Worm (Caenorhabditis elegans) whole organism, L3 larva: ENCODE measurements around the gene C48B4.7.

Source experiments
- R02D3.7 ChIP-seq: fragments of 150-350 bp; optimal IDR thresholded peaks from 2 replicates; lab custom pipeline; 2014; ENCODE audit warnings: missing biosample characterization, missing genetic modification characterization
- ZK546.5 ChIP-seq: sonication (generic microtip); optimal IDR thresholded peaks from 2 replicates; lab custom pipeline; 2017; ENCODE audit warnings: missing biosample characterization, missing genetic modification characterization
- aly-2 ChIP-seq: fragments of 150-350 bp; optimal IDR thresholded peaks from 2 replicates; lab custom pipeline; 2014; ENCODE audit warnings: missing biosample characterization, missing genetic modification characterization
- ama-1 ChIP-seq: fragments of 150-350 bp; optimal IDR thresholded peaks from 2 replicates; lab custom pipeline; 2018
- ceh-16 ChIP-seq: sonication (generic microtip); optimal IDR thresholded peaks from 2 replicates; lab custom pipeline; 2017; ENCODE audit warnings: missing biosample characterization, missing genetic modification characterization
- ceh-28 ChIP-seq: fragments of 150-350 bp; optimal IDR thresholded peaks from 2 replicates; lab custom pipeline; 2014; ENCODE audit warnings: missing biosample characterization, missing genetic modification reagents, missing genetic modification characterization
- ceh-82 ChIP-seq: fragments of 150-350 bp; optimal IDR thresholded peaks from 2 replicates; lab custom pipeline; 2014; ENCODE audit warnings: missing biosample characterization, missing genetic modification characterization
- ceh-9 ChIP-seq: sonication (generic microtip); optimal IDR thresholded peaks from 2 replicates; lab custom pipeline; 2018; ENCODE audit warnings: missing biosample characterization, missing genetic modification characterization
- daf-12 ChIP-seq: fragments of 150-350 bp; optimal IDR thresholded peaks from 2 replicates; lab custom pipeline; 2014; ENCODE audit warnings: missing biosample characterization, missing genetic modification reagents, missing genetic modification characterization
- egl-27 ChIP-seq: sonication (generic microtip); optimal IDR thresholded peaks from 4 replicates; lab custom pipeline; 2017; ENCODE audit warnings: missing biosample characterization, missing genetic modification reagents, missing genetic modification characterization
- egl-5 ChIP-seq: fragments of 150-350 bp; optimal IDR thresholded peaks from 2 replicates; lab custom pipeline; 2017; ENCODE audit warnings: missing biosample characterization, missing genetic modification reagents, missing genetic modification characterization, inconsistent platforms
- elt-1 ChIP-seq: fragments of 150-350 bp; optimal IDR thresholded peaks from 2 replicates; lab custom pipeline; 2014; ENCODE audit warnings: missing biosample characterization, missing genetic modification characterization
- elt-2 ChIP-seq: sonication (generic microtip); optimal IDR thresholded peaks from 2 replicates; lab custom pipeline; 2016; ENCODE audit warnings: missing genetic modification reagents, mild to moderate bottlenecking, missing genetic modification characterization, missing compliant biosample characterization
- elt-3 ChIP-seq, 3 experiments: fragments of 150-350 bp in 1 of 3; sonication (generic microtip) in 2 of 3; optimal IDR thresholded peaks; 2 replicates in 2 of 3; 4 replicates in 1 of 3; lab custom pipeline; 2014 to 2017; ENCODE audit warnings: missing biosample characterization in 3 of 3, missing genetic modification characterization in 3 of 3
- fkh-10 ChIP-seq: sonication (generic microtip); optimal IDR thresholded peaks from 2 replicates; lab custom pipeline; 2017; ENCODE audit warnings: missing biosample characterization, missing genetic modification reagents, missing genetic modification characterization
- fkh-2 ChIP-seq: fragments of 150-350 bp; optimal IDR thresholded peaks from 2 replicates; lab custom pipeline; 2014; ENCODE audit warnings: missing biosample characterization, missing genetic modification reagents, missing genetic modification characterization
- fos-1 ChIP-seq: fragments of 150-350 bp; optimal IDR thresholded peaks from 2 replicates; lab custom pipeline; 2014; ENCODE audit warnings: missing biosample characterization, missing genetic modification characterization
- hmg-11 ChIP-seq: sonication (generic microtip); optimal IDR thresholded peaks from 2 replicates; lab custom pipeline; 2016; ENCODE audit warnings: missing genetic modification characterization, missing compliant biosample characterization
- jun-1 ChIP-seq: fragments of 150-350 bp; optimal IDR thresholded peaks from 2 replicates; lab custom pipeline; 2014; ENCODE audit warnings: missing biosample characterization, missing genetic modification reagents, missing genetic modification characterization
- lin-15B ChIP-seq: fragments of 150-350 bp; optimal IDR thresholded peaks from 2 replicates; lab custom pipeline; 2014; ENCODE audit warnings: missing biosample characterization, missing genetic modification characterization
- lin-39 ChIP-seq: fragments of 150-350 bp; optimal IDR thresholded peaks from 2 replicates; lab custom pipeline; 2018; ENCODE audit warnings: missing biosample characterization, missing genetic modification reagents, missing genetic modification characterization
- lsy-12 ChIP-seq: sonication (generic microtip); optimal IDR thresholded peaks from 2 replicates; lab custom pipeline; 2016; ENCODE audit warnings: mild to moderate bottlenecking, missing genetic modification characterization, missing compliant biosample characterization
- mdl-1 ChIP-seq: fragments of 150-350 bp; optimal IDR thresholded peaks from 2 replicates; lab custom pipeline; 2014; ENCODE audit warnings: missing biosample characterization, missing genetic modification characterization
- mml-1 ChIP-seq: fragments of 150-350 bp; sonication (generic microtip); optimal IDR thresholded peaks from 3 replicates; lab custom pipeline; 2014; ENCODE audit warnings: missing biosample characterization, missing genetic modification characterization
- nfya-1 ChIP-seq: sonication (generic microtip); optimal IDR thresholded peaks from 2 replicates; lab custom pipeline; 2017; ENCODE audit warnings: missing genetic modification characterization, mild to moderate bottlenecking, missing compliant biosample characterization, antibody characterized with exemption, moderate library complexity; ENCODE audit not compliant: insufficient read depth
- nhr-11 ChIP-seq: fragments of 150-350 bp; optimal IDR thresholded peaks from 2 replicates; lab custom pipeline; 2014; ENCODE audit warnings: missing biosample characterization, missing genetic modification characterization
- nhr-12 ChIP-seq: fragments of 150-350 bp; optimal IDR thresholded peaks from 2 replicates; lab custom pipeline; 2014; ENCODE audit warnings: missing biosample characterization, missing genetic modification characterization
- nhr-23 ChIP-seq: fragments of 150-350 bp; optimal IDR thresholded peaks from 2 replicates; lab custom pipeline; 2014; ENCODE audit warnings: missing biosample characterization, missing genetic modification reagents, missing genetic modification characterization
- nhr-25 ChIP-seq: sonication (generic microtip); optimal IDR thresholded peaks from 2 replicates; lab custom pipeline; 2017; ENCODE audit warnings: missing biosample characterization, missing genetic modification characterization
- nhr-28 ChIP-seq: fragments of 150-350 bp; optimal IDR thresholded peaks from 2 replicates; lab custom pipeline; 2014; ENCODE audit warnings: missing biosample characterization, missing genetic modification characterization
- nhr-43 ChIP-seq: sonication (generic microtip); optimal IDR thresholded peaks from 2 replicates; lab custom pipeline; 2016; ENCODE audit warnings: mild to moderate bottlenecking, missing genetic modification characterization, missing compliant biosample characterization; ENCODE audit not compliant: poor library complexity, severe bottlenecking
- nhr-67 ChIP-seq: fragments of 150-350 bp; optimal IDR thresholded peaks from 2 replicates; lab custom pipeline; 2014; ENCODE audit warnings: missing biosample characterization, missing genetic modification characterization
- nhr-76 ChIP-seq: fragments of 150-350 bp; sonication (generic microtip); optimal IDR thresholded peaks from 5 replicates; lab custom pipeline; 2014; ENCODE audit warnings: missing biosample characterization, missing genetic modification characterization
- nhr-77 ChIP-seq: fragments of 150-350 bp; optimal IDR thresholded peaks from 2 replicates; lab custom pipeline; 2014; ENCODE audit warnings: missing biosample characterization, missing genetic modification characterization
- pha-4 ChIP-seq: fragments of 150-350 bp; optimal IDR thresholded peaks from 2 replicates; lab custom pipeline; 2014; ENCODE audit warnings: missing biosample characterization, missing genetic modification reagents, missing genetic modification characterization
- pqm-1 ChIP-seq: fragments of 150-350 bp; optimal IDR thresholded peaks from 2 replicates; lab custom pipeline; 2017; ENCODE audit warnings: missing biosample characterization, missing genetic modification characterization, inconsistent platforms
- sea-2 ChIP-seq: fragments of 150-350 bp; sonication (generic microtip); optimal IDR thresholded peaks from 4 replicates; lab custom pipeline; 2014; ENCODE audit warnings: missing biosample characterization, missing genetic modification reagents, missing genetic modification characterization
- snpc-4 ChIP-seq: fragments of 150-350 bp; optimal IDR thresholded peaks from 2 replicates; lab custom pipeline; 2014; ENCODE audit warnings: missing biosample characterization, missing genetic modification characterization
- tbx-2 ChIP-seq: sonication (generic microtip); optimal IDR thresholded peaks from 2 replicates; lab custom pipeline; 2016; ENCODE audit warnings: mild to moderate bottlenecking, missing genetic modification characterization, missing compliant biosample characterization
- unc-39 ChIP-seq: sonication (generic microtip); optimal IDR thresholded peaks from 4 replicates; lab custom pipeline; 2017; ENCODE audit warnings: missing biosample characterization, missing genetic modification characterization
- unc-62 ChIP-seq: fragments of 150-350 bp; sonication (generic microtip); optimal IDR thresholded peaks from 4 replicates; lab custom pipeline; 2014; ENCODE audit warnings: missing biosample characterization, missing genetic modification reagents, missing genetic modification characterization
- zag-1 ChIP-seq: fragments of 150-350 bp; optimal IDR thresholded peaks from 2 replicates; lab custom pipeline; 2014; ENCODE audit warnings: missing biosample characterization, missing genetic modification characterization
- ztf-11 ChIP-seq: fragments of 150-350 bp; optimal IDR thresholded peaks from 2 replicates; lab custom pipeline; 2014; ENCODE audit warnings: missing biosample characterization, missing genetic modification characterization
- ztf-4 ChIP-seq: fragments of 150-350 bp; optimal IDR thresholded peaks from 2 replicates; lab custom pipeline; 2014; ENCODE audit warnings: missing biosample characterization, missing genetic modification characterization

Gene C48B4.7

DNA sequence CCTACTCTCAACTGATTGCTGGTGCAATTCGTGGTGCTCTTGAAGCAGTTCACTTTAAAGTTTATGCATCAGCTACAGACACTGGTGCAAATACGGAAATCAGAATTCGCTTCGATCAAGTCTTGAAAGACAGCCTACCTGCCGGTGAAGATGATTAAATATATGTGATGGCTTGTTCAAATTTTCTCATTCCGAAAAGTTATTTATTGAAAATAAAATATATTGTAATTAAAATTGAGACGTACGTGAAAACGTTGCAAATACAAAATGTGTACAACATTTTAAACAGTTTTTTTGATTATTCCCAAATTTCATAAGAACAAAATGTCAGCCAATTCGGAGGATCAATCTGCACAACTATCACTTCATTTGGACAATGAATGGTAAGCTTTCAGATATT is 32.4 kb downstream of the C48B4.7 start, which contains the start of gene ZK1098.6:
Gene ZK1098.6 (plus strand): TSS at position 301 of the 400 bp plus-strand sequence.
- TF ChIP-seq nhr-76 (no peak), ama-1 (lab: Kevin White, UChicago) (no peak), unc-62 (no peak), elt-2 (tag; lab: Kevin White, UChicago) (no peak), elt-1 (tag; lab: Kevin White, UChicago) (no peak), ZK546.5 (tag; lab: Kevin White, UChicago) (no peak), pqm-1 (tag; lab: Kevin White, UChicago) (no peak), egl-27 (tag; lab: Kevin White, UChicago) (no peak)
- TF ChIP-seq, all 47 proteins: peak for 0

DNA sequence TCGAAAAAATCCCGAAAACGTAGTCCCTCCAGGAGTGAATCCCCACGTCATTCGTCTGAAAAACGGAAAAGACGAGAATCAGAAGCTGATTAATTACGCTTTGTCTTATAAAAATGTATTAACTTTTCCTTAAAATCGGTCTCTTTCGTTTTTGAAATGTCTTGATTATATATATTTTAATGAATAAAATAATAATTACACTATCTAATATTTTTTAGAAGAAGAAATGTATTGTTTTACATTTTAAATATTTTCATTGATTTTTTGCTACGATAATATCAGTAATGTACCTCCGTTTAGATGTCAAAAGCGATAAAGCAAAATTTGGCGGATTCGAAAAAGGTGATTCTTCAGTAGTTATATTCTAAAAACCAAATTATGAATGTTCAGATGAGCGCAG is 34.0 kb downstream of the C48B4.7 start, which contains the start of gene trpp-3:
Gene trpp-3 (plus strand): TSS at position 301 of the 400 bp plus-strand sequence.
- TF ChIP-seq nhr-11 (tag; lab: Kevin White, UChicago) (no peak), mdl-1 (tag; lab: Kevin White, UChicago) (no peak), ceh-9 (no peak), lin-15B (tag; lab: Kevin White, UChicago) (no peak), daf-12 (tag; lab: Kevin White, UChicago) (no peak), nhr-28 (no peak), egl-27 (tag; lab: Kevin White, UChicago) (no peak), fos-1 (no peak), ama-1 (lab: Kevin White, UChicago) (no peak), pqm-1 (tag; lab: Kevin White, UChicago) (no peak), nhr-67 (tag; lab: Kevin White, UChicago) (no peak), unc-39 (tag; lab: Kevin White, UChicago) (no peak), aly-2 (tag; lab: Kevin White, UChicago) (no peak), snpc-4 (no peak), sea-2 (no peak), elt-2 (tag; lab: Kevin White, UChicago) (no peak)

DNA sequence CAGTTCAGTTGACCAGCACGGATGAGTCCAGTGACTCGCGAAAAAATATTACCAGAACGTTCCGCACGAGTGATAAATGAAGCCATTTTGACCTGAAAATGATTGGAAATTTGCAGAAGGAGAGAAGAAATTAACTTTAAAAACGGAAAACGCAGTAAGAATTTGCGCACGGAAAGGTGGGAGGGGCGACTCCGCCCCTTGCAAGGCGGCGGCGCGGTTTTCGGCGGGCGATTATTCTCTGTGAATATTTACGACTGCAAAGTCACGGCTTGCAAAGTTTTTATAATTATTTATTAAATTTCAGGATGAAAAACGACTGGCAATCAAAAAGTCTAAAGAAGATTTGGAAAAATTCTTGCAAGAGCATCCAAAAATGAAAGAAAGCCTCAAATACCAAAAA is 35.6 kb downstream of the C48B4.7 start, which contains the start of gene mrps-23:
Gene mrps-23 (minus strand): TSS at position 92 of the 400 bp plus-strand sequence.
- no peak for TF ChIP-seq unc-62
- TF ChIP-seq nhr-25 (tag; lab: Kevin White, UChicago), result no peak
- TF ChIP-seq unc-39 (tag; lab: Kevin White, UChicago), result no peak
- TF ChIP-seq nfya-1, result peak; percentile 48
- TF ChIP-seq nhr-43, result no peak
- no peak for TF ChIP-seq snpc-4
- TF ChIP-seq hmg-11, result peak; percentile 22
- no peak for TF ChIP-seq tbx-2 (tag; lab: Kevin White, UChicago)
- no peak for TF ChIP-seq fos-1
- peak; percentile 3 for TF ChIP-seq pha-4 (tag; lab: Kevin White, UChicago)

DNA sequence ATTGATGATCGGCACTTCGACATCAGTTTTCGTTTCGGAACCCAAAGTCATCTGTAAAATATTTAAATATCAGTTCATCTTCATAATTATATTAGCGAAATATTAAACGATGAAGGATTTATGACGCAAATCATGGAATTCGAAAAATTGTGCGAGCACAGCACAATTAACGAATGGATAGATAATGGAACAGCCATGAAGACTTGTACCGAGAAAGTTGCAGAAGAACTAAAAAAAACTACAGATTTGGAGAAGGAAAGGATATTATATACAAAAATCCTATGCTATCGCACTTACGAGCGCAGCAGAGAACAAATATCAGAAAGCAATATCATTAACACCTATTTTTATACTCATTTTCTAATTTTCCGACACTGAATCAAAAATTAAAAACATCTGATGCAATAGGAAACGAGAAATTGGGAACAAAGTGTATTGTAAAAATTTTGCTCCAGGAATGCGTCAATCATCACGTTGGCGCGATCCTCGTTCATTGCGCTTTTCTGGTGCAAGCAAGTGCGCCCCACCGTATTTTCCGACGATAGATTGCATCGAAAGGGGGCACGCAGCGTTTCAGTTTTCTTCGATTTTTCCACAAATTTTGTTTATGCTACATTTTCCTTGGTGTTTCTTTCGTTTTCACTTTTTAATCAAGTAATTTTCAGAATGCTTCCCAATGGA is 37.7 kb downstream of the C48B4.7 start, which contains the start of the genes clu-1 and prp-40:
Gene clu-1 (minus strand): TSS at position 51 of the 681 bp plus-strand sequence.
Gene prp-40 (plus strand): TSS at position 666 of the 681 bp plus-strand sequence.
- TF ChIP-seq ceh-28 (tag; lab: Kevin White, UChicago) (peak; percentile 76), nhr-11 (tag; lab: Kevin White, UChicago) (peak; percentile 63), mml-1 (tag; lab: Kevin White, UChicago) (no peak), ama-1 (lab: Kevin White, UChicago) (no peak), ceh-82 (tag; lab: Kevin White, UChicago) (peak; percentile 57), elt-1 (tag; lab: Kevin White, UChicago) (peak; percentile 36), pha-4 (tag; lab: Kevin White, UChicago) (peak; percentile 93), daf-12 (tag; lab: Kevin White, UChicago) (no peak), pqm-1 (tag; lab: Kevin White, UChicago) (peak; percentile 74), egl-5 (tag; lab: Kevin White, UChicago) (peak; percentile 72), egl-27 (tag; lab: Kevin White, UChicago) (peak; percentile 71), snpc-4 (peak; percentile 90), lin-15B (tag; lab: Kevin White, UChicago) (peak; percentile 98), elt-3 (tag; optimal IDR thresholded peaks at IDR 0.05; lab: Kevin White, UChicago) (no peak), ceh-16 (no peak), ztf-4 (tag; lab: Kevin White, UChicago) (peak; percentile 50), zag-1 (tag; lab: Kevin White, UChicago) (peak; percentile 35), nhr-43 (peak; percentile 75), aly-2 (tag; lab: Kevin White, UChicago) (no peak), fkh-10 (peak; percentile 69), nhr-12 (tag; lab: Kevin White, UChicago) (no peak), mdl-1 (tag; lab: Kevin White, UChicago) (no peak), nhr-77 (tag; lab: Kevin White, UChicago) (no peak), lsy-12 (tag; lab: Kevin White, UChicago) (peak; percentile 80), unc-62 (no peak), jun-1 (tag; lab: Kevin White, UChicago) (peak; percentile 80), nhr-23 (peak; percentile 93), ztf-11 (no peak), nhr-28 (no peak), sea-2 (no peak), lin-39 (peak; percentile 90), nfya-1 (peak; percentile 91), fkh-2 (no peak), R02D3.7 (tag; lab: Kevin White, UChicago) (peak; percentile 77), hmg-11 (peak; percentile 83)
